Worm (Caenorhabditis elegans) whole organism, mixed stage, embryonic: ENCODE measurements around the gene unc-9.

Experiments used
- ceh-43 ChIP-seq: fragments of 200-800 bp; sonication (Bioruptor generic); optimal IDR thresholded peaks from 2 replicates; lab custom pipeline; 2018; ENCODE audit warnings: mild to moderate bottlenecking, missing genetic modification characterization, moderate library complexity, missing compliant biosample characterization
- lsy-2 ChIP-seq: fragments of 150-350 bp; optimal IDR thresholded peaks from 2 replicates; lab custom pipeline; 2014; ENCODE audit warnings: missing biosample characterization, missing genetic modification characterization
- nhr-12 ChIP-seq: fragments of 150-350 bp; optimal IDR thresholded peaks from 2 replicates; lab custom pipeline; 2014; ENCODE audit warnings: missing biosample characterization, missing genetic modification characterization
- nhr-237 ChIP-seq: fragments of 150-350 bp; optimal IDR thresholded peaks from 2 replicates; lab custom pipeline; 2014; ENCODE audit warnings: missing biosample characterization, missing genetic modification characterization
- nhr-28 ChIP-seq: fragments of 150-350 bp; optimal IDR thresholded peaks from 2 replicates; lab custom pipeline; 2014; ENCODE audit warnings: missing biosample characterization, missing genetic modification characterization
- nhr-76 ChIP-seq: sonication (generic microtip); optimal IDR thresholded peaks from 2 replicates; lab custom pipeline; 2017; ENCODE audit warnings: missing biosample characterization, missing genetic modification characterization
- pha-4 ChIP-seq: fragments of 150-350 bp; optimal IDR thresholded peaks from 2 replicates; lab custom pipeline; 2018; ENCODE audit warnings: missing biosample characterization, missing genetic modification reagents, missing genetic modification characterization
- sptf-1 ChIP-seq: sonication (generic microtip); optimal IDR thresholded peaks from 2 replicates; lab custom pipeline; 2017; ENCODE audit warnings: mild to moderate bottlenecking, missing genetic modification characterization, moderate library complexity, missing compliant biosample characterization
- unc-120 ChIP-seq: sonication (generic microtip); optimal IDR thresholded peaks from 2 replicates; lab custom pipeline; 2017; ENCODE audit warnings: missing genetic modification characterization, missing compliant biosample characterization; ENCODE audit not compliant: poor library complexity, severe bottlenecking
- unc-62 ChIP-seq: fragments of 150-350 bp; optimal IDR thresholded peaks from 2 replicates; lab custom pipeline; 2014; ENCODE audit warnings: missing biosample characterization, missing genetic modification reagents, missing genetic modification characterization
- ztf-11 ChIP-seq: fragments of 150-350 bp; optimal IDR thresholded peaks from 2 replicates; lab custom pipeline; 2014; ENCODE audit warnings: missing biosample characterization, missing genetic modification characterization

- TF ChIP-seq unc-120 (tag; lab: Kevin White, UChicago): no peak
- TF ChIP-seq nhr-12 (tag; lab: Kevin White, UChicago): no peak
- no peak for TF ChIP-seq nhr-76 (tag; lab: Kevin White, UChicago)
- TF ChIP-seq unc-62 (GFP tag; lab: Kevin White, UChicago): no peak
- TF ChIP-seq sptf-1 (tag; lab: Kevin White, UChicago): no peak
- TF ChIP-seq nhr-237 (tag; lab: Kevin White, UChicago): no peak
- TF ChIP-seq nhr-28 (tag; lab: Kevin White, UChicago): no peak
- no peak for TF ChIP-seq lsy-2
- no peak for TF ChIP-seq ztf-11 (tag; lab: Kevin White, UChicago)
- no peak for TF ChIP-seq ceh-43
- no peak for TF ChIP-seq pha-4
These were observed 41.7 kb upstream of the unc-9 start for ce11 chrX:13159890-13160289.
